Fruit fly (Drosophila melanogaster) S2 (cell line): ENCODE results near the gene CG31106.

Experiments used
- CG8478 ChIP-seq: fragments of >200 bp; optimal IDR thresholded peaks from 2 replicates; lab custom pipeline; 2018
- CTCF ChIP-seq, 2 experiments: fragments of >200 bp; optimal IDR thresholded peaks; 2 replicates each; lab custom pipeline; 2018

- TF ChIP-seq CG8478 (lab: Kevin White, UChicago) (no peak), CTCF (optimal IDR thresholded peaks at IDR 0.05; lab: Kevin White, UChicago) (peak; percentile 8 to 30)
Observed at dm6 chr3R:25249145-25250141, 33.3 kb downstream of the CG31106 start, which contains the start of gene Nup358.
